Worm (Caenorhabditis elegans) whole organism, L4 larva: Measurements from ENCODE around the gene K08F4.3.

Experiments used
- R02D3.7 ChIP-seq: fragments of 150-350 bp; sonication (generic microtip); optimal IDR thresholded peaks from 3 replicates; lab custom pipeline; 2014; ENCODE audit warnings: missing biosample characterization, missing genetic modification characterization
- Y105C5A.15 ChIP-seq: fragments of 200-800 bp; sonication (Bioruptor generic); IDR thresholded peaks from 2 replicates; pipeline ENCODE4 v1.3.6; 2022; ENCODE audit warnings: missing genetic modification characterization, missing compliant biosample characterization
- Y5F2A.4 ChIP-seq: fragments of 200-800 bp; sonication (Bioruptor generic); optimal IDR thresholded peaks from 2 replicates; lab custom pipeline; 2018; ENCODE audit warnings: mild to moderate bottlenecking, missing genetic modification characterization, missing compliant biosample characterization
- ZK337.2 ChIP-seq: fragments of 200-800 bp; sonication (Bioruptor generic); IDR thresholded peaks from 2 replicates; pipeline ENCODE4 v1.3.6; 2022; ENCODE audit warnings: missing genetic modification reagents, missing genetic modification characterization, missing compliant biosample characterization
- aha-1 ChIP-seq: fragments of 150-350 bp; peaks from one replicate; lab custom pipeline; 2014; ENCODE audit warnings: missing biosample characterization, missing genetic modification characterization
- ama-1 ChIP-seq: fragments of 150-350 bp; optimal IDR thresholded peaks from 2 replicates; lab custom pipeline; 2014; ENCODE audit warnings: inconsistent platforms, mixed read lengths
- ceh-20 ChIP-seq: fragments of 200-800 bp; sonication (Bioruptor generic); IDR thresholded peaks from 2 replicates; pipeline ENCODE4 v1.3.6; 2022; ENCODE audit warnings: missing genetic modification reagents, missing genetic modification characterization, missing compliant biosample characterization
- ceh-62 ChIP-seq: sonication (generic microtip); optimal IDR thresholded peaks from 2 replicates; lab custom pipeline; 2017; ENCODE audit warnings: missing biosample characterization, missing genetic modification characterization
- ceh-82 ChIP-seq: sonication (generic microtip); optimal IDR thresholded peaks from 2 replicates; lab custom pipeline; 2017; ENCODE audit warnings: missing biosample characterization, missing genetic modification characterization
- daf-8 ChIP-seq: fragments of 200-800 bp; sonication (Bioruptor generic); IDR thresholded peaks from 2 replicates; pipeline ENCODE4 v1.3.6; 2022; ENCODE audit warnings: missing genetic modification characterization, missing compliant biosample characterization
- dpl-1 ChIP-seq: fragments of 150-350 bp; optimal IDR thresholded peaks from 2 replicates; lab custom pipeline; 2014; ENCODE audit warnings: missing biosample characterization, missing genetic modification reagents, missing genetic modification characterization
- egl-27 ChIP-seq: sonication (generic microtip); optimal IDR thresholded peaks from 3 replicates; lab custom pipeline; 2017; ENCODE audit warnings: missing biosample characterization, missing genetic modification reagents, missing genetic modification characterization
- egl-43 ChIP-seq: fragments of 200-800 bp; sonication (Bioruptor generic); IDR thresholded peaks from 2 replicates; pipeline ENCODE4 v1.3.6; 2022; ENCODE audit warnings: missing genetic modification reagents, missing genetic modification characterization, missing compliant biosample characterization
- fos-1 ChIP-seq: fragments of 150-350 bp; optimal IDR thresholded peaks from 2 replicates; lab custom pipeline; 2014; ENCODE audit warnings: missing biosample characterization, missing genetic modification characterization
- hif-1 ChIP-seq, 2 experiments: sonication (generic microtip); optimal IDR thresholded peaks; 2 replicates each; lab custom pipeline; 2016 to 2017; ENCODE audit warnings: missing compliant biosample characterization in 2 of 2, missing genetic modification characterization in 2 of 2, missing genetic modification reagents in 2 of 2, missing genotype in 2 of 2, mild to moderate bottlenecking in 1 of 2
- hlh-11 ChIP-seq: fragments of 200-800 bp; sonication (Bioruptor generic); optimal IDR thresholded peaks from 2 replicates; lab custom pipeline; 2018; ENCODE audit warnings: mild to moderate bottlenecking, missing genetic modification characterization, missing compliant biosample characterization
- hmg-1.1 ChIP-seq: fragments of 200-800 bp; sonication (Bioruptor generic); IDR thresholded peaks from 2 replicates; pipeline ENCODE4 v1.3.6; 2022; ENCODE audit warnings: missing genetic modification reagents, missing genetic modification characterization, missing compliant biosample characterization
- lim-7 ChIP-seq: fragments of 200-800 bp; sonication (Bioruptor generic); IDR thresholded peaks from 2 replicates; pipeline ENCODE4 v1.3.6; 2022; ENCODE audit warnings: missing genetic modification characterization, missing compliant biosample characterization
- lin-13 ChIP-seq: fragments of 150-350 bp; optimal IDR thresholded peaks from 2 replicates; lab custom pipeline; 2014; ENCODE audit warnings: missing biosample characterization, missing genetic modification reagents, missing genetic modification characterization
- lin-38 ChIP-seq: fragments of 200-800 bp; sonication (Bioruptor generic); IDR thresholded peaks from 2 replicates; pipeline ENCODE4 v1.3.6; 2022; ENCODE audit warnings: missing genetic modification reagents, missing genetic modification characterization, missing compliant biosample characterization
- lsy-2 ChIP-seq, 2 experiments: fragments of 150-350 bp in 1 of 2; sonication (generic microtip) in 1 of 2; optimal IDR thresholded peaks; 2 replicates each; lab custom pipeline; 2014 to 2017; ENCODE audit warnings: missing biosample characterization in 2 of 2, missing genetic modification characterization in 2 of 2
- mdl-1 ChIP-seq, 2 experiments: fragments of 150-350 bp in 1 of 2; sonication (generic microtip) in 1 of 2; optimal IDR thresholded peaks; 2 replicates each; lab custom pipeline; 2014 to 2017; ENCODE audit warnings: missing biosample characterization in 2 of 2, missing genetic modification characterization in 2 of 2
- mes-2 ChIP-seq: sonication (generic microtip); optimal IDR thresholded peaks from 2 replicates; lab custom pipeline; 2016; ENCODE audit warnings: missing genotype, mild to moderate bottlenecking, missing genetic modification characterization, missing compliant biosample characterization; ENCODE audit not compliant: poor library complexity, severe bottlenecking
- mxl-3 ChIP-seq: fragments of 200-800 bp; sonication (Bioruptor generic); optimal IDR thresholded peaks from 2 replicates; lab custom pipeline; 2018; ENCODE audit warnings: mild to moderate bottlenecking, missing genetic modification characterization, missing compliant biosample characterization
- nhr-11 ChIP-seq: fragments of 150-350 bp; optimal IDR thresholded peaks from 2 replicates; lab custom pipeline; 2014; ENCODE audit warnings: missing biosample characterization, missing genetic modification characterization
- nhr-6 ChIP-seq: fragments of 150-350 bp; optimal IDR thresholded peaks from 2 replicates; lab custom pipeline; 2014; ENCODE audit warnings: missing biosample characterization, missing genetic modification characterization
- nhr-77 ChIP-seq: fragments of 150-350 bp; optimal IDR thresholded peaks from 2 replicates; lab custom pipeline; 2014; ENCODE audit warnings: missing biosample characterization, missing genetic modification characterization
- pha-4 ChIP-seq, 2 experiments: fragments of 150-350 bp in 1 of 2; fragments of 200-800 bp in 1 of 2; sonication (Bioruptor generic) in 1 of 2; IDR thresholded peaks in 1 of 2; optimal IDR thresholded peaks in 1 of 2; 2 replicates each; pipeline versions ENCODE4 v1.3.6 to Lab custom; 2014 to 2022; ENCODE audit warnings: missing genetic modification characterization in 2 of 2, missing genetic modification reagents in 2 of 2, missing biosample characterization in 1 of 2, missing compliant biosample characterization in 1 of 2
- rbr-2 ChIP-seq: sonication (generic microtip); optimal IDR thresholded peaks from 2 replicates; lab custom pipeline; 2016; ENCODE audit warnings: missing genotype, missing genetic modification characterization, missing compliant biosample characterization
- sdz-12 ChIP-seq: fragments of 200-800 bp; sonication (Bioruptor generic); optimal IDR thresholded peaks from 2 replicates; lab custom pipeline; 2018; ENCODE audit warnings: mild to moderate bottlenecking, missing genetic modification characterization, missing compliant biosample characterization
- set-16 ChIP-seq: fragments of 200-800 bp; sonication (Bioruptor generic); IDR thresholded peaks from 2 replicates; pipeline ENCODE4 v1.3.6; 2022; ENCODE audit warnings: missing genetic modification reagents, missing genetic modification characterization, missing compliant biosample characterization
- snpc-1.2 ChIP-seq: fragments of 200-800 bp; sonication (Bioruptor generic); IDR thresholded peaks from 2 replicates; pipeline ENCODE4 v1.3.6; 2022; ENCODE audit warnings: missing genetic modification reagents, missing genetic modification characterization, missing compliant biosample characterization
- snpc-4 ChIP-seq: fragments of 150-350 bp; optimal IDR thresholded peaks from 2 replicates; lab custom pipeline; 2014; ENCODE audit warnings: missing biosample characterization, missing genetic modification characterization
- unc-130 ChIP-seq: sonication (generic microtip); optimal IDR thresholded peaks from 2 replicates; lab custom pipeline; 2016; ENCODE audit warnings: missing genetic modification reagents, missing genetic modification characterization, missing compliant biosample characterization
- zag-1 ChIP-seq: fragments of 150-350 bp; optimal IDR thresholded peaks from 2 replicates; lab custom pipeline; 2014; ENCODE audit warnings: missing biosample characterization, missing genetic modification characterization
- zfp-3 ChIP-seq: fragments of 200-800 bp; sonication (Bioruptor generic); conservative IDR thresholded peaks from 2 replicates; pipeline ENCODE4 v1.3.6; 2022; ENCODE audit warnings: missing genetic modification reagents, missing genetic modification characterization, missing compliant biosample characterization
- zip-11 ChIP-seq: fragments of 200-800 bp; sonication (Bioruptor generic); IDR thresholded peaks from 2 replicates; pipeline ENCODE4 v1.3.6; 2022; ENCODE audit warnings: missing genetic modification characterization, missing compliant biosample characterization

The K08F4.3 gene

DNA sequence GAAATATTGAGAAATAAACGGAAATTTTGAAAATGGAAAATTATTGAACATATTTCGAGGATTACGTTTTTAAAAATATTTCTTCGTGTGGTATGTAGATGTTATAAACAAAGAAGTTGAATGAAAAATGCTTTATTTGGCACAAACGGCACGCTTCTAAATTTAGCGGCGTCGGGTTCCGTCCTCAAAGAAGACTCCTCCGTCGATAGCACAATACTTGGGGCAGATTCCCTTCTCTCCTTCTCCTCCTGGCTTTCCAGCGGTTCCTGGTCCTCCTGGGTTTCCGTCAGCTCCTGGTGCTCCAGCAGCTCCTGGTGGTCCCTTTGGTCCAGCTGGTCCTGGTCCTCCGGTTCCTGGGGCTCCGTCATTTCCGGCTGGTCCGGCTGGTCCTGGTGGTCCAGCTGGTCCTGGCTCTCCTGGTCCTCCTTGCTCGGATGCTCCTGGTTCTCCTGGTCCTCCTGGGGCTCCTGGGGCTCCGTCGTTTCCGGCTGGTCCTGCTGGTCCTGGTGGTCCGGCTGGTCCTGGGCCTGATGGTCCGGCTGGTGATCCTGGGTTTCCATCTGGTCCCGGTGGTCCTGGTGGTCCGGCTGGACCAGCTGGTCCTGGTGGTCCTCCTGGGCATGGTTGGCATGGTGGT, 44.6 kb upstream of the K08F4.3 start, which contains the start of gene W01B6.8:
TSS of gene W01B6.8 (minus strand) at position 51 of the 637 bp plus-strand sequence.
- TF ChIP-seq ama-1 (no peak), set-16 (GFP tag; lab: Robert Waterston, UW) (peak; percentile 99), zip-11 (GFP tag; lab: Robert Waterston, UW) (no peak), mes-2 (tag; lab: Kevin White, UChicago) (no peak), ceh-62 (tag; lab: Kevin White, UChicago) (no peak), zfp-3 (GFP tag; lab: Robert Waterston, UW) (no peak), egl-43 (GFP tag; lab: Robert Waterston, UW) (0 out of 2 replicates have a peak, but pooled peaks have one; percentile 19), hif-1 (tag; optimal IDR thresholded peaks at IDR 0.05; lab: Kevin White, UChicago) (no peak), Y5F2A.4 (GFP tag; lab: Kevin White, UChicago) (no peak), hmg-1.1 (GFP tag; lab: Robert Waterston, UW) (no peak), ceh-20 (no peak), sdz-12 (GFP tag; lab: Kevin White, UChicago) (no peak), nhr-11 (tag; lab: Kevin White, UChicago) (no peak), lin-13 (no peak), fos-1 (no peak), Y105C5A.15 (no peak), pha-4 (GFP tag; IDR thresholded peaks at IDR 0.05; lab: Robert Waterston, UW) (peak; percentile 67; the same call in 1 of the 2 replicates), pha-4 (tag; optimal IDR thresholded peaks at IDR 0.05; lab: Kevin White, UChicago) (no peak), ZK337.2 (GFP tag; lab: Robert Waterston, UW) (no peak), lim-7 (no peak), zag-1 (no peak)

DNA sequence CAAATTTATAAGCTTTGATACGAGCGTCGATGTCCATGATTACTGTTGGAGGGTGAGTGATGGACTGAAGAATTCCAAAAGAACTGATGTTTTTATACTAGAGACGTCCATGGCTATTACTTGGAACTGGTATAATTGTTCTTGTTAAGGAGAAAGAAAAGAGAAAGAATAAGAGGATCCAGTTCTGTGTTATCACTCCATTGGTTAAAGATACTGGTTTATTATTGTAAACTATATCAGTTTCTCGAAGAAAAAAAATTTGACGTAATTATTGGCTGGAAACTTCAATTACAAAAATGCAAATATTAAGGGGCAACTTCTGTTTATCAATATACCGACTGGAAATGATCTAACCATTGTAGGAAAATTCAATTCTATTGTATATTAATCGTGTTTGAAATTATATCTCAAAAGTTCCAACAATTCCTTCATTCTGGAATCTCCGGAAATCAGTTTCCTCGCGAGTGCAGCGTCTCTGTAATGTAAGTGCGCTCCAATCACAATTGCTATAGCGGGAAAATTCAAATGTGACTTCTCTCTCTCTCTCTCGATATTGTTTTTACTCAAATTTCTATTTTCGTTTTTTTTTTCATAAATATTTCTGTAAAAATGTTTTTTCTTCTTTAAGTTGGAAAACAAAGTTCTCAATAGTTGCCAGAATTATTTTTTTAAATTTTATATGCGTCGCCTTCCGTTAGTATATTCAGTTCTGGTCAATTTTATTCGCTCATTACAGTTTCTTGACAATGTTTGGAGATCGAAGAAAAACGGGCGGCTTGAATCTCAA, 43.5 kb upstream of the K08F4.3 start, which contains the start of the genes col-2 and ndc-80:
TSS of gene col-2 (minus strand) at position 51 of the 787 bp plus-strand sequence.
TSS of gene ndc-80 (plus strand) at position 737 of the 787 bp plus-strand sequence.
- TF ChIP-seq rbr-2 (tag; lab: Kevin White, UChicago) (peak; percentile 43), mdl-1 (tag; optimal IDR thresholded peaks at IDR 0.05; lab: Kevin White, UChicago) (peak in 1 of 2 experiments; percentile 0), nhr-6 (tag; lab: Kevin White, UChicago) (peak; percentile 82), ceh-82 (tag; lab: Kevin White, UChicago) (no peak), egl-27 (tag; lab: Kevin White, UChicago) (no peak), lin-13 (peak; percentile 37), R02D3.7 (tag; lab: Kevin White, UChicago) (no peak), ZK337.2 (GFP tag; lab: Robert Waterston, UW) (peak; percentile 59; the same call in 1 of the 2 replicates), hlh-11 (tag; lab: Kevin White, UChicago) (peak; percentile 19), unc-130 (GFP tag; lab: Kevin White, UChicago) (peak; percentile 82), aha-1 (tag; lab: Kevin White, UChicago) (peak; percentile 90), mes-2 (tag; lab: Kevin White, UChicago) (peak; percentile 95), lsy-2 (tag; optimal IDR thresholded peaks at IDR 0.05; lab: Kevin White, UChicago) (no peak), pha-4 (GFP tag; IDR thresholded peaks at IDR 0.05; lab: Robert Waterston, UW) (no peak), pha-4 (tag; optimal IDR thresholded peaks at IDR 0.05; lab: Kevin White, UChicago) (peak; percentile 76), daf-8 (GFP tag; lab: Robert Waterston, UW) (no peak), snpc-1.2 (GFP tag; lab: Robert Waterston, UW) (peak; percentile 55; the same call in 1 of the 2 replicates), mxl-3 (GFP tag; lab: Kevin White, UChicago) (peak; percentile 27), nhr-77 (tag; lab: Kevin White, UChicago) (no peak), dpl-1 (GFP tag; lab: Kevin White, UChicago) (peak; percentile 82), lin-38 (GFP tag; lab: Robert Waterston, UW) (peak; percentile 94), nhr-11 (tag; lab: Kevin White, UChicago) (peak; percentile 35), snpc-4 (tag; lab: Kevin White, UChicago) (no peak), zfp-3 (GFP tag; lab: Robert Waterston, UW) (no peak)
